Worm (Caenorhabditis elegans): ENCODE results near the gene K08B5.2.

DNA sequence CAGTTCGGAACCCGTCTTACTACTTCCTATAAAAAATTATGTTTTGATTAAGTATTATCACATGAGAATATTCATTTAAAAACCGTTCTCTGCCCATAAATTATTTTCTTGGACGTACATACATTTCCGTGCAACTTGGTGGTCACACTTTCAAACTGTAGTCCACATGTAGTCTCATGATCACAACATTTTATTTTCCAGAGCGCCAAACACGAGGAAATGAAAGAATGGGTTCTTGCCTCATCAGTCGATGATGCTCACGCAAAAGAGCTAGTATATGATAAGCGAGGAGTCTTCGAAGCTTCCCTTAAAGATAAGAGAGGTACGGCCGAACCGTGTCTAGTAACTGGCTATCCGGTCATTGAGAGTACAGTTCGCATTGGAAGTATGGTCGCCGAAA is 3.1 kb downstream of the K08B5.2 start:
- no peak for TF ChIP-seq cog-1 (tag; optimal IDR thresholded peaks at IDR 0.05)
- TF ChIP-seq klf-2 (GFP tag; conservative IDR thresholded peaks at IDR 0.05), result no peak
- TF ChIP-seq flt-1 (GFP tag; IDR thresholded peaks at IDR 0.05), result no peak
- TF ChIP-seq T22C8.4 (GFP tag; IDR thresholded peaks at IDR 0.05), result no peak
- no peak for TF ChIP-seq ztf-23 (GFP tag; IDR thresholded peaks at IDR 0.05)
- no peak for TF ChIP-seq ref-1 (GFP tag; conservative IDR thresholded peaks at IDR 0.05)
